Worm (Caenorhabditis elegans) whole organism, L2 larva: ENCODE results near the gene tbx-11.

Source experiments
- C34F6.9 ChIP-seq: fragments of 150-350 bp; optimal IDR thresholded peaks from 2 replicates; lab custom pipeline; 2014; ENCODE audit warnings: missing biosample characterization, missing genetic modification characterization
- R02D3.7 ChIP-seq: fragments of 150-350 bp; optimal IDR thresholded peaks from 2 replicates; lab custom pipeline; 2014; ENCODE audit warnings: missing biosample characterization, missing genetic modification characterization
- Y55F3AM.14 ChIP-seq: fragments of 200-800 bp; sonication (Bioruptor generic); optimal IDR thresholded peaks from 2 replicates; lab custom pipeline; 2018; ENCODE audit warnings: mild to moderate bottlenecking, missing genetic modification characterization, missing compliant biosample characterization
- ZK546.5 ChIP-seq: sonication (generic microtip); optimal IDR thresholded peaks from 2 replicates; lab custom pipeline; 2017; ENCODE audit warnings: missing biosample characterization, missing genetic modification characterization
- alr-1 ChIP-seq: fragments of 150-350 bp; optimal IDR thresholded peaks from 2 replicates; lab custom pipeline; 2014; ENCODE audit warnings: missing biosample characterization, missing genetic modification characterization
- aly-2 ChIP-seq: fragments of 150-350 bp; optimal IDR thresholded peaks from 2 replicates; lab custom pipeline; 2014; ENCODE audit warnings: missing biosample characterization, missing genetic modification characterization
- ama-1 ChIP-seq: fragments of 150-350 bp; optimal IDR thresholded peaks from 2 replicates; lab custom pipeline; 2018; ENCODE audit warnings: inconsistent platforms
- blmp-1 ChIP-seq: sonication (generic microtip); optimal IDR thresholded peaks from 2 replicates; lab custom pipeline; 2017; ENCODE audit warnings: missing genetic modification characterization, mild to moderate bottlenecking, missing compliant biosample characterization, antibody characterized with exemption, moderate library complexity; ENCODE audit not compliant: insufficient read depth
- ceh-16 ChIP-seq: fragments of 150-350 bp; optimal IDR thresholded peaks from 2 replicates; lab custom pipeline; 2014; ENCODE audit warnings: missing biosample characterization, missing genetic modification characterization
- ceh-82 ChIP-seq: fragments of 150-350 bp; optimal IDR thresholded peaks from 2 replicates; lab custom pipeline; 2014; ENCODE audit warnings: missing biosample characterization, missing genetic modification characterization
- crh-2 ChIP-seq: sonication (generic microtip); optimal IDR thresholded peaks from 2 replicates; lab custom pipeline; 2017; ENCODE audit warnings: missing biosample characterization, missing genetic modification characterization
- dmd-4 ChIP-seq: sonication (generic microtip); optimal IDR thresholded peaks from 2 replicates; lab custom pipeline; 2017; ENCODE audit warnings: missing biosample characterization, missing genetic modification characterization
- egl-27 ChIP-seq: sonication (generic microtip); optimal IDR thresholded peaks from 3 replicates; lab custom pipeline; 2017; ENCODE audit warnings: missing biosample characterization, missing genetic modification reagents, missing genetic modification characterization
- elt-1 ChIP-seq: fragments of 150-350 bp; optimal IDR thresholded peaks from 2 replicates; lab custom pipeline; 2014; ENCODE audit warnings: missing biosample characterization, missing genetic modification characterization
- elt-3 ChIP-seq: sonication (generic microtip); optimal IDR thresholded peaks from 2 replicates; lab custom pipeline; 2017; ENCODE audit warnings: missing biosample characterization, missing genetic modification characterization
- lin-11 ChIP-seq: fragments of 150-350 bp; sonication (generic microtip); optimal IDR thresholded peaks from 2 replicates; lab custom pipeline; 2014; ENCODE audit warnings: missing biosample characterization, missing genetic modification characterization, inconsistent platforms, mixed read lengths
- lin-13 ChIP-seq: fragments of 150-350 bp; optimal IDR thresholded peaks from 2 replicates; lab custom pipeline; 2014; ENCODE audit warnings: missing biosample characterization, missing genetic modification reagents, missing genetic modification characterization
- lin-39 ChIP-seq: fragments of 150-350 bp; optimal IDR thresholded peaks from 2 replicates; lab custom pipeline; 2014; ENCODE audit warnings: missing biosample characterization, missing genetic modification reagents, missing genetic modification characterization
- lsy-2 ChIP-seq, 2 experiments: fragments of 150-350 bp in 1 of 2; sonication (generic microtip) in 1 of 2; optimal IDR thresholded peaks; 2 replicates each; lab custom pipeline; 2014 to 2017; ENCODE audit warnings: missing biosample characterization in 2 of 2, missing genetic modification characterization in 2 of 2
- mbf-1 ChIP-seq: sonication (generic microtip); optimal IDR thresholded peaks from 2 replicates; lab custom pipeline; 2017; ENCODE audit warnings: missing biosample characterization, missing genetic modification characterization
- mdl-1 ChIP-seq, 2 experiments: fragments of 150-350 bp in 1 of 2; sonication (generic microtip) in 1 of 2; optimal IDR thresholded peaks; 2 replicates each; lab custom pipeline; 2017; ENCODE audit warnings: missing biosample characterization in 2 of 2, missing genetic modification characterization in 2 of 2
- nhr-10 ChIP-seq: sonication (generic microtip); optimal IDR thresholded peaks from 2 replicates; lab custom pipeline; 2017; ENCODE audit warnings: missing biosample characterization, missing genetic modification characterization
- nhr-12 ChIP-seq: fragments of 150-350 bp; optimal IDR thresholded peaks from 2 replicates; lab custom pipeline; 2014; ENCODE audit warnings: missing biosample characterization, missing genetic modification characterization
- nhr-129 ChIP-seq: fragments of 150-350 bp; optimal IDR thresholded peaks from 2 replicates; lab custom pipeline; 2014; ENCODE audit warnings: missing biosample characterization, missing genetic modification characterization
- nhr-21 ChIP-seq: fragments of 150-350 bp; optimal IDR thresholded peaks from 2 replicates; lab custom pipeline; 2014; ENCODE audit warnings: missing biosample characterization, missing genetic modification characterization
- nhr-23 ChIP-seq: fragments of 150-350 bp; optimal IDR thresholded peaks from 2 replicates; lab custom pipeline; 2014; ENCODE audit warnings: missing biosample characterization, missing genetic modification reagents, missing genetic modification characterization
- nhr-237 ChIP-seq: fragments of 150-350 bp; optimal IDR thresholded peaks from 2 replicates; lab custom pipeline; 2014; ENCODE audit warnings: missing biosample characterization, missing genetic modification characterization
- nhr-25 ChIP-seq: fragments of 150-350 bp; sonication (generic microtip); optimal IDR thresholded peaks from 3 replicates; lab custom pipeline; 2014; ENCODE audit warnings: missing biosample characterization, missing genetic modification characterization
- nhr-6 ChIP-seq: fragments of 150-350 bp; optimal IDR thresholded peaks from 2 replicates; lab custom pipeline; 2014; ENCODE audit warnings: missing biosample characterization, missing genetic modification characterization
- peb-1 ChIP-seq: fragments of 150-350 bp; optimal IDR thresholded peaks from 2 replicates; lab custom pipeline; 2014; ENCODE audit warnings: missing biosample characterization, missing genetic modification characterization
- sem-4 ChIP-seq: fragments of 150-350 bp; optimal IDR thresholded peaks from 2 replicates; lab custom pipeline; 2014; ENCODE audit warnings: missing biosample characterization, missing genetic modification reagents, missing genetic modification characterization
- skn-1 ChIP-seq: sonication (generic microtip); optimal IDR thresholded peaks from 2 replicates; lab custom pipeline; 2017; ENCODE audit warnings: missing biosample characterization, missing genetic modification characterization
- sma-9 ChIP-seq, 2 experiments: fragments of 150-350 bp in 1 of 2; sonication (generic microtip) in 1 of 2; optimal IDR thresholded peaks; 2 replicates each; lab custom pipeline; 2014 to 2016; ENCODE audit warnings: missing genetic modification characterization in 2 of 2, mild to moderate bottlenecking in 1 of 2, missing biosample characterization in 1 of 2, missing compliant biosample characterization in 1 of 2, missing genetic modification reagents in 1 of 2, moderate library complexity in 1 of 2
- snpc-4 ChIP-seq: fragments of 150-350 bp; optimal IDR thresholded peaks from 2 replicates; lab custom pipeline; 2014; ENCODE audit warnings: missing biosample characterization, missing genetic modification characterization
- unc-39 ChIP-seq: fragments of 150-350 bp; optimal IDR thresholded peaks from 2 replicates; lab custom pipeline; 2014; ENCODE audit warnings: missing biosample characterization, missing genetic modification characterization
- unc-55 ChIP-seq: fragments of 150-350 bp; sonication (generic microtip); optimal IDR thresholded peaks from 3 replicates; lab custom pipeline; 2014; ENCODE audit warnings: missing biosample characterization, missing genetic modification reagents, missing genetic modification characterization
- unc-62 ChIP-seq: fragments of 150-350 bp; optimal IDR thresholded peaks from 2 replicates; lab custom pipeline; 2014; ENCODE audit warnings: missing biosample characterization, missing genetic modification reagents, missing genetic modification characterization
- zag-1 ChIP-seq: fragments of 150-350 bp; optimal IDR thresholded peaks from 2 replicates; lab custom pipeline; 2014; ENCODE audit warnings: missing biosample characterization, missing genetic modification characterization
- ztf-1 ChIP-seq: fragments of 200-800 bp; sonication (Bioruptor generic); conservative IDR thresholded peaks from 2 replicates; pipeline ENCODE4 v1.3.6; 2022; ENCODE audit warnings: missing genetic modification characterization, missing compliant biosample characterization
- ztf-11 ChIP-seq: sonication (generic microtip); optimal IDR thresholded peaks from 2 replicates; lab custom pipeline; 2017; ENCODE audit warnings: missing biosample characterization, missing genetic modification characterization
- ztf-4 ChIP-seq: fragments of 150-350 bp; optimal IDR thresholded peaks from 2 replicates; lab custom pipeline; 2014; ENCODE audit warnings: missing biosample characterization, missing genetic modification characterization

tbx-11 gene

DNA sequence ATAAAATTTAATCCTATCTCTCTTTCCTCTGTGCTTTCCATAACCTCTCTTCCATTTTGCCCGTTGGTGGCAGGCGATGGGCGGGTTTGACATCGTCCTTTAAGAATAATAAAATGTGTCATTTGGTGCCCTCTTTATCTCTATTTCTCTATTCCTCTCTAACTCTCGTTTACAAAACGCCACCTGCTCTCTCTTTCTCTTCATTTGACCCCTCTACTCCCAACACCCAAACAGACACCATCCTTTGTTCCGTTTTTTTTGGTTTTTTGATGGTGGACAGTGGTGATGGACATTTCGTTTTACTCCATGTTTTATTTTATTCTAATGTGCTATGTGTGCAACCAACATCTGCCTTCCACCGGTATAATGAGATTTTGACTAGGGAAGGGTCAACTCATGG, 32.1 kb upstream of the tbx-11 start:
- TF ChIP-seq aly-2 (no peak), dmd-4 (tag; lab: Kevin White, UChicago) (no peak), nhr-12 (no peak), ztf-1 (GFP tag; lab: Robert Waterston, UW) (no peak), nhr-25 (tag; lab: Kevin White, UChicago) (no peak), C34F6.9 (tag; lab: Kevin White, UChicago) (peak; percentile 30), nhr-129 (tag; lab: Kevin White, UChicago) (peak; percentile 15), nhr-6 (tag; lab: Kevin White, UChicago) (no peak), alr-1 (tag; lab: Kevin White, UChicago) (no peak)

DNA sequence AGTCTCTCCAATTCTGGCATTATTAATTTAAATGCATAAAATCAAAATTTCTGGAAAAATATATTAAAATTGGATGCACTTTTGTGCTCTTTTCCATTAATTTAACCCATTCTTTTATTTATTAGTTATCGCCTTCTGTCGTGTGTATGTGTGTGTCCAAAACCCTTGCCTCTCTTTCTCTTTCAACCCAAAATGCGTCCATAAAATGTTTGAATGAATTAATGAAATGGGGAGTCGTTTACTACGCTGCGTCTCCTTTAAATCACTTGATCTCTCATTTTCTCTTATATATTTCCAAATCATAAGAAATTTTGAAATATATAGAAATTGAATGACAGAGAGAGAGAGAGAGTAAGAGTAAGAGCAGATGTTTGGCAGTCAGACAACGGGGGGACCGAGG, 31.2 kb upstream of the tbx-11 start:
- no peak for TF ChIP-seq nhr-21 (tag; lab: Kevin White, UChicago)
- TF ChIP-seq ceh-16: no peak
- TF ChIP-seq mbf-1: no peak
- no peak for TF ChIP-seq mdl-1 (tag; optimal IDR thresholded peaks at IDR 0.05; lab: Kevin White, UChicago)
- peak; percentile 33 for TF ChIP-seq C34F6.9 (tag; lab: Kevin White, UChicago)
- no peak for TF ChIP-seq nhr-10
- no peak for TF ChIP-seq lin-13 (GFP tag; lab: Kevin White, UChicago)
- no peak for TF ChIP-seq sem-4 (tag; lab: Kevin White, UChicago)
- peak; percentile 48 for TF ChIP-seq unc-55 (GFP tag; lab: Kevin White, UChicago)
- no peak for TF ChIP-seq ZK546.5 (tag; lab: Kevin White, UChicago)
- peak in 1 of 2 experiments; percentile 7 for TF ChIP-seq lsy-2 (tag; optimal IDR thresholded peaks at IDR 0.05; lab: Kevin White, UChicago)
- no peak for TF ChIP-seq aly-2
- no peak for TF ChIP-seq alr-1 (tag; lab: Kevin White, UChicago)
- TF ChIP-seq ztf-11 (tag; lab: Kevin White, UChicago): no peak
- no peak for TF ChIP-seq ztf-4 (tag; lab: Kevin White, UChicago)

- TF ChIP-seq nhr-25 (tag; lab: Kevin White, UChicago) (peak; percentile 55), blmp-1 (tag; lab: Kevin White, UChicago) (peak; percentile 88), nhr-12 (no peak), ztf-11 (tag; lab: Kevin White, UChicago) (no peak), peb-1 (no peak), ama-1 (no peak), elt-3 (no peak), ztf-1 (GFP tag; lab: Robert Waterston, UW) (no peak)
Measured at ce11 chrIII:6073673-6074331, 27.0 kb upstream of the tbx-11 start.

DNA sequence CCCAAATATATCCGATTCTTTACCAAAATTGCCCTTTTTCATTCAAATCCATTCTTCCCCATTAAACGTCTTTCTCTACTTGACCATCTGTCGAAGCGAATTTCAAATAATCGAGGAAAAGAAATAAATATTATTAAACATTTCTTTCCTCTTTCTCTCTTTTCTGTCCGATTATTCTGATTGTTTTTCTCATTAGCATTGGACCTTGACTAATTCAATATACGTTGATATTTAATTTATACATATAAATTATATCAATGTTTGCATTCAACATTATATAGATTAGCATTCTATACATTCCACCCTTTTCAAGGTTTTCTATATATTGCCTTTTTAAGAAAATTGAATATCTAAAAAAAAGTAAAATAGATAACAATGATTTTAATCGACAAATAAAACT, 26.2 kb upstream of the tbx-11 start:
- TF ChIP-seq lin-39 (no peak), nhr-25 (tag; lab: Kevin White, UChicago) (no peak), elt-1 (tag; lab: Kevin White, UChicago) (no peak), elt-3 (no peak), nhr-23 (tag; lab: Kevin White, UChicago) (no peak), nhr-237 (tag; lab: Kevin White, UChicago) (no peak), aly-2 (no peak), ceh-82 (no peak), lin-13 (GFP tag; lab: Kevin White, UChicago) (no peak), skn-1 (no peak), crh-2 (tag; lab: Kevin White, UChicago) (no peak), unc-39 (tag; lab: Kevin White, UChicago) (no peak), alr-1 (tag; lab: Kevin White, UChicago) (no peak), R02D3.7 (no peak), nhr-6 (tag; lab: Kevin White, UChicago) (no peak), nhr-10 (no peak), C34F6.9 (tag; lab: Kevin White, UChicago) (no peak), egl-27 (tag; lab: Kevin White, UChicago) (no peak)

- TF ChIP-seq nhr-237 (tag; lab: Kevin White, UChicago) (no peak), peb-1 (no peak), ztf-11 (tag; lab: Kevin White, UChicago) (no peak), sem-4 (tag; lab: Kevin White, UChicago) (no peak), lin-39 (no peak), nhr-25 (tag; lab: Kevin White, UChicago) (no peak), nhr-21 (tag; lab: Kevin White, UChicago) (no peak), aly-2 (no peak), C34F6.9 (tag; lab: Kevin White, UChicago) (no peak), sma-9 (GFP tag; optimal IDR thresholded peaks at IDR 0.05; lab: Kevin White, UChicago) (no peak), sma-9 (tag; optimal IDR thresholded peaks at IDR 0.05; lab: Kevin White, UChicago) (no peak), Y55F3AM.14 (no peak), snpc-4 (no peak), egl-27 (tag; lab: Kevin White, UChicago) (no peak), blmp-1 (tag; lab: Kevin White, UChicago) (no peak), zag-1 (no peak), unc-62 (GFP tag; lab: Kevin White, UChicago) (no peak), lin-11 (tag; lab: Kevin White, UChicago) (no peak)
Measured at ce11 chrIII:6067557-6067956, 20.8 kb upstream of the tbx-11 start, which contains the start of gene mapk-15. TSS of gene mapk-15 (plus strand) at chrIII:6067857.
